Worm (Caenorhabditis elegans) whole organism, young adult: ENCODE results near the gene ifb-1.

Experiments
- B0019.2 ChIP-seq: fragments of 200-800 bp; sonication (Bioruptor generic); conservative IDR thresholded peaks from 2 replicates; pipeline ENCODE4 v1.3.6; 2022; ENCODE audit warnings: missing genetic modification reagents, missing genetic modification characterization, missing compliant biosample characterization
- C06A6.2 ChIP-seq: fragments of 200-800 bp; sonication (Bioruptor generic); conservative IDR thresholded peaks from 2 replicates; pipeline ENCODE4 v1.3.6; 2022; ENCODE audit warnings: missing genetic modification characterization, missing compliant biosample characterization
- C17E4.6 ChIP-seq: fragments of 200-800 bp; sonication (Bioruptor generic); IDR thresholded peaks from 2 replicates; pipeline ENCODE4 v1.3.6; 2022; ENCODE audit warnings: missing genetic modification reagents, missing genetic modification characterization, missing compliant biosample characterization
- F22D6.2 ChIP-seq: sonication (generic microtip); optimal IDR thresholded peaks from 2 replicates; lab custom pipeline; 2016; ENCODE audit warnings: mild to moderate bottlenecking, missing genetic modification characterization, missing compliant biosample characterization
- F23B12.7 ChIP-seq: sonication (generic microtip); optimal IDR thresholded peaks from 2 replicates; lab custom pipeline; 2017; ENCODE audit warnings: missing genetic modification characterization, mild to moderate bottlenecking, missing compliant biosample characterization, antibody characterized with exemption, moderate library complexity; ENCODE audit not compliant: insufficient read depth
- F33H1.4 ChIP-seq: fragments of 200-800 bp; sonication (Bioruptor generic); IDR thresholded peaks from 2 replicates; pipeline ENCODE4 v1.3.6; 2022; ENCODE audit warnings: missing genetic modification reagents, missing genetic modification characterization, missing compliant biosample characterization
- F49E8.2 ChIP-seq: sonication (generic microtip); optimal IDR thresholded peaks from 3 replicates; lab custom pipeline; 2017; ENCODE audit warnings: missing genetic modification characterization, mild to moderate bottlenecking, missing compliant biosample characterization, antibody characterized with exemption, moderate library complexity; ENCODE audit not compliant: insufficient read depth
- F57A8.1 ChIP-seq: fragments of 200-800 bp; sonication (Bioruptor generic); optimal IDR thresholded peaks from 2 replicates; lab custom pipeline; 2018; ENCODE audit warnings: mild to moderate bottlenecking, missing genetic modification characterization, moderate library complexity, missing compliant biosample characterization
- K11D2.4 ChIP-seq: fragments of 200-800 bp; sonication (Bioruptor generic); IDR thresholded peaks from 2 replicates; pipeline ENCODE4 v1.3.6; 2022; ENCODE audit warnings: missing genetic modification reagents, missing genetic modification characterization, missing compliant biosample characterization
- K12H6.12 ChIP-seq: fragments of 200-800 bp; sonication (Bioruptor generic); optimal IDR thresholded peaks from 2 replicates; lab custom pipeline; 2018; ENCODE audit warnings: mild to moderate bottlenecking, missing genetic modification characterization, missing compliant biosample characterization
- Y95B8A.8 ChIP-seq: fragments of 200-800 bp; sonication (Bioruptor generic); IDR thresholded peaks from 2 replicates; pipeline ENCODE4 v1.3.6; 2022; ENCODE audit warnings: missing genetic modification reagents, missing genetic modification characterization, missing compliant biosample characterization
- aptf-2 ChIP-seq: fragments of 200-800 bp; sonication (Bioruptor generic); conservative IDR thresholded peaks from 2 replicates; pipeline ENCODE4 v1.3.6; 2022; ENCODE audit warnings: missing genetic modification reagents, missing genetic modification characterization, missing compliant biosample characterization
- attf-5 ChIP-seq: fragments of 200-800 bp; sonication (Bioruptor generic); optimal IDR thresholded peaks from 2 replicates; lab custom pipeline; 2018; ENCODE audit warnings: mild to moderate bottlenecking, missing genetic modification characterization, missing compliant biosample characterization
- bed-2 ChIP-seq: fragments of 200-800 bp; sonication (Bioruptor generic); IDR thresholded peaks from 2 replicates; pipeline ENCODE4 v1.3.6; 2022; ENCODE audit warnings: missing genetic modification reagents, missing genetic modification characterization, missing compliant biosample characterization
- cebp-1 ChIP-seq, 2 experiments: fragments of 200-800 bp in 1 of 2; sonication (Bioruptor generic) in 1 of 2; sonication (generic microtip) in 1 of 2; IDR thresholded peaks in 1 of 2; optimal IDR thresholded peaks in 1 of 2; 2 replicates each; pipeline versions ENCODE4 v1.3.6 to Lab custom; 2017 to 2022; ENCODE audit warnings: missing compliant biosample characterization in 2 of 2, missing genetic modification characterization in 2 of 2, mild to moderate bottlenecking in 1 of 2, missing genetic modification reagents in 1 of 2, moderate library complexity in 1 of 2
- ceh-27 ChIP-seq: fragments of 200-800 bp; sonication (Bioruptor generic); optimal IDR thresholded peaks from 2 replicates; lab custom pipeline; 2018; ENCODE audit warnings: mild to moderate bottlenecking, missing genetic modification characterization, moderate library complexity, missing compliant biosample characterization
- ceh-58 ChIP-seq: fragments of 200-800 bp; sonication (Bioruptor generic); IDR thresholded peaks from 2 replicates; pipeline ENCODE4 v1.3.6; 2022; ENCODE audit warnings: missing genetic modification characterization, missing compliant biosample characterization
- ceh-91 ChIP-seq: fragments of 200-800 bp; sonication (Bioruptor generic); IDR thresholded peaks from 2 replicates; pipeline ENCODE4 v1.3.6; 2022; ENCODE audit warnings: missing genetic modification reagents, missing genetic modification characterization, missing compliant biosample characterization
- die-1 ChIP-seq: sonication (generic microtip); optimal IDR thresholded peaks from 2 replicates; lab custom pipeline; 2016; ENCODE audit warnings: missing genotype, mild to moderate bottlenecking, missing genetic modification characterization, missing compliant biosample characterization
- dox-1 ChIP-seq: fragments of 200-800 bp; sonication (Bioruptor generic); IDR thresholded peaks from 2 replicates; pipeline ENCODE4 v1.3.6; 2022; ENCODE audit warnings: missing genetic modification reagents, missing genetic modification characterization, missing compliant biosample characterization
- efl-1 ChIP-seq: fragments of 150-350 bp; optimal IDR thresholded peaks from 2 replicates; lab custom pipeline; 2014; ENCODE audit warnings: missing biosample characterization, missing genetic modification reagents, missing genetic modification characterization
- egl-18 ChIP-seq: fragments of 200-800 bp; sonication (Bioruptor generic); IDR thresholded peaks from 2 replicates; pipeline ENCODE4 v1.3.6; 2022; ENCODE audit warnings: missing genetic modification reagents, missing genetic modification characterization, missing compliant biosample characterization
- fkh-3 ChIP-seq: sonication (generic microtip); optimal IDR thresholded peaks from 2 replicates; lab custom pipeline; 2016; ENCODE audit warnings: mild to moderate bottlenecking, missing genetic modification characterization, missing compliant biosample characterization
- gei-17 ChIP-seq: fragments of 200-800 bp; sonication (Bioruptor generic); optimal IDR thresholded peaks from 2 replicates; lab custom pipeline; 2018; ENCODE audit warnings: mild to moderate bottlenecking, missing genetic modification characterization, missing compliant biosample characterization
- hmg-20 ChIP-seq: fragments of 200-800 bp; sonication (Bioruptor generic); IDR thresholded peaks from 2 replicates; pipeline ENCODE4 v1.3.6; 2022; ENCODE audit warnings: missing genetic modification reagents, missing genetic modification characterization, missing compliant biosample characterization
- hrde-1 ChIP-seq: sonication (generic microtip); optimal IDR thresholded peaks from 2 replicates; lab custom pipeline; 2016; ENCODE audit warnings: missing genetic modification characterization, mild to moderate bottlenecking, missing compliant biosample characterization, moderate library complexity, missing genotype, missing genetic modification reagents, borderline replicate concordance
- let-526 ChIP-seq: fragments of 200-800 bp; sonication (Bioruptor generic); IDR thresholded peaks from 2 replicates; pipeline ENCODE4 v1.3.6; 2022; ENCODE audit warnings: missing genetic modification reagents, missing genetic modification characterization, missing compliant biosample characterization
- lin-35 ChIP-seq, 3 experiments: fragments of 150-350 bp in 2 of 3; sonication (generic microtip) in 1 of 3; optimal IDR thresholded peaks; 2 replicates each; lab custom pipeline; 2014 to 2018; ENCODE audit warnings: missing biosample characterization in 3 of 3, missing genetic modification characterization in 3 of 3, missing genetic modification reagents in 3 of 3
- lin-54 ChIP-seq: fragments of 200-800 bp; sonication (Bioruptor generic); optimal IDR thresholded peaks from 2 replicates; lab custom pipeline; 2018; ENCODE audit warnings: mild to moderate bottlenecking, missing genetic modification characterization, missing compliant biosample characterization
- lsl-1 ChIP-seq: fragments of 200-800 bp; sonication (Bioruptor generic); optimal IDR thresholded peaks from 2 replicates; lab custom pipeline; 2018; ENCODE audit warnings: mild to moderate bottlenecking, missing genetic modification characterization, moderate library complexity, missing compliant biosample characterization
- madf-3 ChIP-seq: fragments of 200-800 bp; sonication (Bioruptor generic); IDR thresholded peaks from 2 replicates; pipeline ENCODE4 v1.3.6; 2022; ENCODE audit warnings: missing genetic modification reagents, missing genetic modification characterization, missing compliant biosample characterization
- madf-8 ChIP-seq: fragments of 200-800 bp; sonication (Bioruptor generic); conservative IDR thresholded peaks from 2 replicates; pipeline ENCODE4 v1.3.6; 2022; ENCODE audit warnings: missing genetic modification reagents, missing genetic modification characterization, missing compliant biosample characterization
- mcd-1 ChIP-seq: fragments of 200-800 bp; sonication (Bioruptor generic); IDR thresholded peaks from 2 replicates; pipeline ENCODE4 v1.3.6; 2022; ENCODE audit warnings: missing genetic modification reagents, missing genetic modification characterization, missing compliant biosample characterization
- nfya-2 ChIP-seq: fragments of 200-800 bp; sonication (Bioruptor generic); IDR thresholded peaks from 2 replicates; pipeline ENCODE4 v1.3.6; 2022; ENCODE audit warnings: missing genetic modification reagents, missing genetic modification characterization, missing compliant biosample characterization
- nhr-80 ChIP-seq: sonication (generic microtip); optimal IDR thresholded peaks from 2 replicates; lab custom pipeline; 2016; ENCODE audit warnings: missing genetic modification characterization, missing compliant biosample characterization
- pbrm-1 ChIP-seq: fragments of 200-800 bp; sonication (Bioruptor generic); IDR thresholded peaks from 2 replicates; pipeline ENCODE4 v1.3.6; 2022; ENCODE audit warnings: missing genetic modification reagents, missing genetic modification characterization, missing compliant biosample characterization
- pha-4 ChIP-seq: fragments of 150-350 bp; sonication (generic microtip); optimal IDR thresholded peaks from 2 replicates; lab custom pipeline; 2014; ENCODE audit warnings: missing biosample characterization, missing genetic modification reagents, missing genetic modification characterization
- sdz-38 ChIP-seq: sonication (generic microtip); optimal IDR thresholded peaks from 2 replicates; lab custom pipeline; 2016; ENCODE audit warnings: missing genotype, missing genetic modification characterization, missing compliant biosample characterization
- snpc-3.4 ChIP-seq: sonication (generic microtip); optimal IDR thresholded peaks from 2 replicates; lab custom pipeline; 2017; ENCODE audit warnings: missing genetic modification characterization, mild to moderate bottlenecking, missing compliant biosample characterization, antibody characterized with exemption, moderate library complexity, missing genotype, missing genetic modification reagents
- snpc-4 ChIP-seq, 5 experiments: fragments of 150-350 bp in 1 of 5; sonication (generic microtip) in 4 of 5; optimal IDR thresholded peaks; 2 replicates each; lab custom pipeline; 2014 to 2018; ENCODE audit warnings: missing genetic modification characterization in 5 of 5, missing biosample characterization in 3 of 5, antibody characterized with exemption in 2 of 5, mild to moderate bottlenecking in 2 of 5, missing compliant biosample characterization in 2 of 5, missing genotype in 2 of 5, moderate library complexity in 2 of 5, missing genetic modification reagents in 1 of 5
- tbp1 ChIP-seq: fragments of 200-800 bp; sonication (Bioruptor generic); optimal IDR thresholded peaks from 2 replicates; lab custom pipeline; 2018; ENCODE audit warnings: mild to moderate bottlenecking, missing genetic modification characterization, missing compliant biosample characterization
- unc-130 ChIP-seq: sonication (generic microtip); optimal IDR thresholded peaks from 2 replicates; lab custom pipeline; 2016; ENCODE audit warnings: missing genetic modification reagents, missing genetic modification characterization, missing compliant biosample characterization
- ztf-18 ChIP-seq: sonication (generic microtip); optimal IDR thresholded peaks from 2 replicates; lab custom pipeline; 2016; ENCODE audit warnings: missing genotype, mild to moderate bottlenecking, missing genetic modification characterization, missing compliant biosample characterization
- ztf-28 ChIP-seq: fragments of 200-800 bp; sonication (Bioruptor generic); IDR thresholded peaks from 2 replicates; pipeline ENCODE4 v1.3.6; 2022; ENCODE audit warnings: missing genetic modification reagents, missing genetic modification characterization, missing compliant biosample characterization

ifb-1 gene

DNA sequence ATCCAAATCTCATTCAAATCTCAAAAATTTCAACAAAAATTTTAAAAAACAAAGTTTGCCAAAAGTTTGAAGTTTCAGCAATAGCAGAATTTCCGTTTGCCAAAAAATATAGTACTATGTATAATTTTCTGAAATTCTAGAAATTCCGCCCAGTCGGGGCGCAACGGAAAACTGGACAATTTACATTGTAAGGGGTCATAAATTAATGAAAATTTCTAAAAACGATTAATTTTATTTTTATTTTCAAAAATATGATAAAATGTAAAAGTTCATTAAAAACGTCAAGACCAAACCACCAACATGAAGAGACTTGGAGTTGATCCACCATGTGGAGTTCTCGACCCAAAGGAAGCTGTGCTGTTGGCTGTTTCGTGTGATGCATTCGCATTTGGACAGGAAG, 52.9 kb downstream of the ifb-1 start, which contains the start of gene ZK1248.4:
Gene ZK1248.4 (plus strand): TSS at position 301 of the 400 bp plus-strand sequence.
- TF ChIP-seq attf-5 (GFP tag; lab: Kevin White, UChicago) = no peak
- TF ChIP-seq B0019.2 (GFP tag; lab: Robert Waterston, UW) = no peak
- TF ChIP-seq unc-130 = no peak
- TF ChIP-seq lin-35 (GFP tag; optimal IDR thresholded peaks at IDR 0.05; lab: Kevin White, UChicago) = no peak

- TF ChIP-seq aptf-2 (0 out of 2 replicates have a peak, but pooled peaks have one; percentile 26), efl-1 (GFP tag; lab: Kevin White, UChicago) (no peak), snpc-3.4 (tag; lab: Kevin White, UChicago) (no peak), C06A6.2 (GFP tag; lab: Robert Waterston, UW) (no peak), tbp1 (peak; percentile 20), ceh-58 (GFP tag; lab: Robert Waterston, UW) (no peak), hrde-1 (tag; lab: Kevin White, UChicago) (no peak), nhr-80 (no peak), F23B12.7 (tag; lab: Kevin White, UChicago) (no peak), Y95B8A.8 (GFP tag; lab: Robert Waterston, UW) (0 out of 2 replicates have a peak, but pooled peaks have one; percentile 21), C17E4.6 (GFP tag; lab: Robert Waterston, UW) (no peak), dox-1 (GFP tag; lab: Robert Waterston, UW) (peak; percentile 70), hmg-20 (GFP tag; lab: Robert Waterston, UW) (no peak), cebp-1 (GFP tag; IDR thresholded peaks at IDR 0.05; lab: Robert Waterston, UW) (no peak), cebp-1 (tag; optimal IDR thresholded peaks at IDR 0.05; lab: Kevin White, UChicago) (no peak), ceh-27 (GFP tag; lab: Kevin White, UChicago) (peak; percentile 29), madf-8 (GFP tag; lab: Robert Waterston, UW) (peak; percentile 39; the same call in 1 of the 2 replicates), fkh-3 (tag; lab: Kevin White, UChicago) (no peak), ceh-91 (GFP tag; lab: Robert Waterston, UW) (0 out of 2 replicates have a peak, but pooled peaks have one; percentile 55), pbrm-1 (GFP tag; lab: Robert Waterston, UW) (0 out of 2 replicates have a peak, but pooled peaks have one; percentile 41), die-1 (no peak), let-526 (GFP tag; lab: Robert Waterston, UW) (0 out of 2 replicates have a peak, but pooled peaks have one; percentile 14), madf-3 (no peak), pha-4 (tag; lab: Kevin White, UChicago) (no peak), F49E8.2 (tag; lab: Kevin White, UChicago) (no peak), K11D2.4 (GFP tag; lab: Robert Waterston, UW) (no peak), K12H6.12 (tag; lab: Kevin White, UChicago) (no peak), sdz-38 (tag; lab: Kevin White, UChicago) (no peak), bed-2 (GFP tag; lab: Robert Waterston, UW) (0 out of 2 replicates have a peak, but pooled peaks have one; percentile 24), lsl-1 (GFP tag; lab: Kevin White, UChicago) (peak; percentile 58), snpc-4 (GFP tag; optimal IDR thresholded peaks at IDR 0.05; lab: Kevin White, UChicago) (no peak), snpc-4 (tag; optimal IDR thresholded peaks at IDR 0.05; lab: Kevin White, UChicago) (no peak), gei-17 (no peak), F33H1.4 (GFP tag; lab: Robert Waterston, UW) (peak; percentile 39; the same call in 1 of the 2 replicates), F22D6.2 (tag; lab: Kevin White, UChicago) (no peak), ztf-28 (0 out of 2 replicates have a peak, but pooled peaks have one; percentile 61), ztf-18 (tag; lab: Kevin White, UChicago) (no peak), mcd-1 (GFP tag; lab: Robert Waterston, UW) (peak; percentile 82), attf-5 (GFP tag; lab: Kevin White, UChicago) (peak; percentile 31), egl-18 (GFP tag; lab: Robert Waterston, UW) (no peak), lin-54 (GFP tag; lab: Kevin White, UChicago) (peak; percentile 15), F57A8.1 (GFP tag; lab: Kevin White, UChicago) (no peak), nfya-2 (GFP tag; lab: Robert Waterston, UW) (no peak)
Observed at ce11 chrII:5819655-5820054, 54.2 kb downstream of the ifb-1 start.
